Fruit fly (Drosophila melanogaster): ENCODE results near the gene CG18549.

DNA sequence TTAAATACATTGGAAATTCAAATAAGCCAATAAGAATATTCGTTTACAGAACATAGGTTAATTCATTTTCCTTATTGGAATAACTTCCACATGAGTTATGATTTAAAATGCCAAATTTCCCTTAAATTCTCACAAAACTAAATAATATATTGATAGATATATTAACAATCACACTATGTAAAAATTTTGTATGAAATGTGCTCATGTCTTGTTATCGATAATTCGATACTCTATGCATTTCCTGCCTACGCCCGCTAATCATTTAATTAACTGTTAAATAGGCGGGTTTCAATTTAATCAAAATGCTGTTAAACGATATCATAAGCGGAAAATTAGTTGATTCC, 22.8 kb upstream of the CG18549 start, which contains the start of gene NANS:
- TF ChIP-seq CG9948 (tag; optimal IDR thresholded peaks at IDR 0.05) (no peak), EcR (GFP tag; optimal IDR thresholded peaks at IDR 0.05) (no peak), gl (tag; optimal IDR thresholded peaks at IDR 0.05) (no peak), Pif1A (GFP tag; optimal IDR thresholded peaks at IDR 0.05) (no peak), CG8301 (tag; optimal IDR thresholded peaks at IDR 0.05) (no peak), CG34367 (tag; optimal IDR thresholded peaks at IDR 0.05) (no peak), D1 (tag; optimal IDR thresholded peaks at IDR 0.05) (no peak), fd96Ca (GFP tag; IDR thresholded peaks at IDR 0.05) (no peak), CG4496 (GFP tag; IDR thresholded peaks at IDR 0.05) (no peak), CG32121 (GFP tag; IDR thresholded peaks at IDR 0.05) (no peak), CG13204 (GFP tag; optimal IDR thresholded peaks at IDR 0.05) (no peak), CG15710 (tag; optimal IDR thresholded peaks at IDR 0.05) (no peak), CG17806 (tag; optimal IDR thresholded peaks at IDR 0.05) (no peak), CG10348 (GFP tag; IDR thresholded peaks at IDR 0.05) (no peak)
